Fruit fly (Drosophila melanogaster) S2 (cell line): ENCODE data around the gene wrd.

Experiments used
- CG8478 ChIP-seq: fragments of >200 bp; optimal IDR thresholded peaks from 2 replicates; lab custom pipeline; 2018
- CTCF ChIP-seq, 2 experiments: fragments of >200 bp; optimal IDR thresholded peaks; 2 replicates each; lab custom pipeline; 2018

dm6 chr3R:18191867-18192266, 24.3 kb downstream of the wrd start, which contains the start of gene CG14313:
- TF ChIP-seq CTCF (optimal IDR thresholded peaks at IDR 0.05; lab: Kevin White, UChicago) (no peak), CG8478 (no peak)
